Fruit fly (Drosophila melanogaster) whole organism, pupa: ENCODE measurements around the gene CG5880.

Experiments used
- CG10348 ChIP-seq: fragments of 200-800 bp; sonication (Bioruptor generic); IDR thresholded peaks from 2 replicates; pipeline ENCODE4 v1.3.6; 2022; ENCODE audit warnings: missing biosample characterization, missing genetic modification characterization
- CG12605 ChIP-seq: fragments of 200-800 bp; sonication (Bioruptor generic); IDR thresholded peaks from 2 replicates; pipeline ENCODE4 v1.3.6; 2022; ENCODE audit warnings: missing biosample characterization, missing genetic modification characterization
- CG13204 ChIP-seq: fragments of 200-800 bp; sonication (Bioruptor generic); optimal IDR thresholded peaks from 2 replicates; lab custom pipeline; 2018; ENCODE audit warnings: missing biosample characterization, mild to moderate bottlenecking, missing genetic modification characterization, moderate library complexity
- CG14655 ChIP-seq: fragments of 200-800 bp; sonication (Bioruptor generic); optimal IDR thresholded peaks from 3 replicates; lab custom pipeline; 2017; ENCODE audit warnings: mild to moderate bottlenecking, missing biosample characterization, missing genetic modification reagents, missing genetic modification characterization
- CG15710 ChIP-seq: fragments of 200-800 bp; sonication (Bioruptor generic); optimal IDR thresholded peaks from 2 replicates; lab custom pipeline; 2018; ENCODE audit warnings: missing biosample characterization, mild to moderate bottlenecking, missing genetic modification characterization, moderate library complexity
- CG17806 ChIP-seq: fragments of 200-800 bp; sonication (Bioruptor generic); optimal IDR thresholded peaks from 2 replicates; lab custom pipeline; 2018; ENCODE audit warnings: missing biosample characterization, mild to moderate bottlenecking, missing genetic modification characterization, moderate library complexity
- CG32121 ChIP-seq: fragments of 200-800 bp; sonication (Bioruptor generic); IDR thresholded peaks from 2 replicates; pipeline ENCODE4 v1.3.6; 2022; ENCODE audit warnings: missing biosample characterization, missing genetic modification characterization
- CG34367 ChIP-seq: fragments of 200-800 bp; sonication (Bioruptor generic); optimal IDR thresholded peaks from 2 replicates; lab custom pipeline; 2018; ENCODE audit warnings: missing biosample characterization, mild to moderate bottlenecking, missing genetic modification characterization
- CG4496 ChIP-seq: fragments of 200-800 bp; sonication (Bioruptor generic); IDR thresholded peaks from 3 replicates; pipeline ENCODE4 v1.3.6; 2022; ENCODE audit warnings: missing biosample characterization, missing genetic modification characterization
- CG8159 ChIP-seq: fragments of 200-800 bp; sonication (Bioruptor generic); optimal IDR thresholded peaks from 3 replicates; lab custom pipeline; 2018; ENCODE audit warnings: missing biosample characterization, mild to moderate bottlenecking, missing genetic modification characterization, moderate library complexity
- CG8301 ChIP-seq: fragments of 200-800 bp; sonication (Bioruptor generic); optimal IDR thresholded peaks from 2 replicates; lab custom pipeline; 2018; ENCODE audit warnings: missing biosample characterization, mild to moderate bottlenecking, missing genetic modification characterization
- CG9948 ChIP-seq: fragments of 200-800 bp; sonication (Bioruptor generic); optimal IDR thresholded peaks from 2 replicates; lab custom pipeline; 2018; ENCODE audit warnings: missing biosample characterization, mild to moderate bottlenecking, missing genetic modification characterization, moderate library complexity
- D1 ChIP-seq: fragments of 200-800 bp; sonication (Bioruptor generic); optimal IDR thresholded peaks from 2 replicates; lab custom pipeline; 2018; ENCODE audit warnings: missing biosample characterization, mild to moderate bottlenecking, missing genetic modification characterization, moderate library complexity
- EcR ChIP-seq: fragments of 200-800 bp; sonication (Bioruptor generic); optimal IDR thresholded peaks from 3 replicates; lab custom pipeline; 2019; ENCODE audit warnings: missing biosample characterization, missing genetic modification characterization, mild to moderate bottlenecking, moderate library complexity, missing genetic modification reagents
- Ets98B ChIP-seq: fragments of 200-800 bp; sonication (Bioruptor generic); IDR thresholded peaks from 2 replicates; pipeline ENCODE4 v1.3.6; 2022; ENCODE audit warnings: missing biosample characterization, missing genetic modification characterization
- Pif1A ChIP-seq: fragments of 200-800 bp; sonication (Bioruptor generic); optimal IDR thresholded peaks from 3 replicates; lab custom pipeline; 2016; ENCODE audit warnings: missing biosample characterization, missing genetic modification characterization
- Pif1B ChIP-seq: fragments of 200-800 bp; sonication (Bioruptor generic); optimal IDR thresholded peaks from 3 replicates; lab custom pipeline; 2016; ENCODE audit warnings: missing biosample characterization, missing genetic modification characterization
- Snoo ChIP-seq: fragments of 200-800 bp; sonication (Bioruptor generic); optimal IDR thresholded peaks from 3 replicates; lab custom pipeline; 2017; ENCODE audit warnings: missing biosample characterization, mild to moderate bottlenecking, missing genetic modification characterization, inconsistent platforms
- fd96Ca ChIP-seq: fragments of 200-800 bp; sonication (Bioruptor generic); IDR thresholded peaks from 3 replicates; pipeline ENCODE4 v1.3.6; 2022; ENCODE audit warnings: missing biosample characterization, missing genetic modification characterization
- gl ChIP-seq: fragments of 200-800 bp; sonication (Bioruptor generic); optimal IDR thresholded peaks from 2 replicates; lab custom pipeline; 2018; ENCODE audit warnings: missing biosample characterization, mild to moderate bottlenecking, missing genetic modification characterization
- rn ChIP-seq: fragments of 200-800 bp; sonication (Bioruptor generic); IDR thresholded peaks from 2 replicates; pipeline ENCODE4 v1.3.6; 2022; ENCODE audit warnings: missing biosample characterization, missing genetic modification characterization

CG5880 gene

DNA sequence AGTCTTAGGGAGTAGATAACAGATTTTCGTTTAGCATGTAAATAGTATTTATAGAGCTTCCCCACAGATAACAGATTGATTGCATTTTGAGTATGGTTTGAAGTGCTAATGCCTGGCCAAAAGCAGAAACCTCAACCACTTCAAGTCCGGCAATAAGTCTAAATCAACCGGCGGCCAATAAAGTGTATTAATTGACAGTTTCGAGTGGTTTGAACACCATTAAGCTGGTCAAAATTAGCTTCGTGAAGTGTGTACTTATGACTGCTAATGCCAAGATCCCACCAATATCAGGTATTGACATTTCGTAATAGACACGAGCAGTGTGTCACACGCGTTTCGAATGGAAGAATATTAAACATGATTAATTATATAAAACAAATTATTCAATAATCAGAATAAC, 11.1 kb upstream of the CG5880 start:
- TF ChIP-seq CG10348 (no peak), CG9948 (tag; lab: Kevin White, UChicago) (no peak), CG34367 (tag; lab: Kevin White, UChicago) (no peak), D1 (tag; lab: Kevin White, UChicago) (no peak), Snoo (tag; lab: Kevin White, UChicago) (no peak), Pif1B (no peak), CG17806 (tag; lab: Kevin White, UChicago) (no peak)

DNA sequence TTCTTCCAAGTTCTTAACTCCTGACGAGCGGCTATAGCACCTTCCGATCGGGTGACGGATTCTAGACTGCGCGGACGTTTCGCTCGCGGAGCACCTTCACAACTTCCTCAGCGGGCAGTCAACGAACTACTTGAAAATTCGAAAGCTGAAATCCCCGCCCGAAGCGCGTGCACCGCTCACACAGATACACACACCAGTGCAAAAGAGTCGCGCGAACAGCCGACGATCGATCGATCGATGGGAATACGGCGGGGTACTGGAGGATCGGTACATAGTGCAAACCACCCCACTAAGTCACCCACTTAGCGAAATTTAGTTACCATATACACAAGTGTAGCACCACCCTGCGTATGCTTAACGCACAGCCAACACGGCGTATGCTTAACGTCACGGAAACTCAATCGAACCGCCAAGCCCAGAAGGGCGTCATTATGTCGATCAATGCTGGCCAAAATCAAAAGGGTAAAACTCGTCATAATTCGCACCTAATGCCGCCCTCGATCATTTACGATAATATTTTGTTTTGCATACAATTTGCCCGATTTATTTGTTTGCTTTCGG, 10.3 kb upstream of the CG5880 start, which contains the start of gene CAH9:
Gene CAH9 (minus strand): TSS at position 51 of the 561 bp plus-strand sequence.
- no peak for TF ChIP-seq CG8159 (tag; lab: Kevin White, UChicago)
- TF ChIP-seq CG15710 (tag; lab: Kevin White, UChicago), result no peak
- TF ChIP-seq Pif1B, result no peak

DNA sequence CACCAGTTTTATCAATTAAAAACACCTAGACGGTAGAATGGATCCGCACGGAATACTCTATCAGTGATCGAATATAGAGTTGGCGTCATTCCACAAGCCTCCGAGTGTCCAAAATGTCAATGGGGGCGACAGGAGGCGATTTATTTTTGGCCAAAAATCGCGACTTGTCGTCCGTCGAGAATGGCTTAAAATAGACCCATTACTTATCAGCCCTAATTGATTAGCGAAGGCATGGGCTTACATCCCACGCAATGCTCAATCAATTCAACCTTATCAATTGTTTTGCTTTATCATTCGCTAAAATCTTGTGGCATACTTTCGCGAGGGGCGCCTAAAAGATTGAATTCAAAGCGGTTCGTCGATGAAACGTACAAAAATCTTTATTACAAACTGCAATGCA, 8.4 kb upstream of the CG5880 start:
- TF ChIP-seq CG12605 (GFP tag; lab: Robert Waterston, UW), result no peak
- TF ChIP-seq CG8159 (tag; lab: Kevin White, UChicago), result no peak
- TF ChIP-seq CG8301 (tag; lab: Kevin White, UChicago), result no peak

DNA sequence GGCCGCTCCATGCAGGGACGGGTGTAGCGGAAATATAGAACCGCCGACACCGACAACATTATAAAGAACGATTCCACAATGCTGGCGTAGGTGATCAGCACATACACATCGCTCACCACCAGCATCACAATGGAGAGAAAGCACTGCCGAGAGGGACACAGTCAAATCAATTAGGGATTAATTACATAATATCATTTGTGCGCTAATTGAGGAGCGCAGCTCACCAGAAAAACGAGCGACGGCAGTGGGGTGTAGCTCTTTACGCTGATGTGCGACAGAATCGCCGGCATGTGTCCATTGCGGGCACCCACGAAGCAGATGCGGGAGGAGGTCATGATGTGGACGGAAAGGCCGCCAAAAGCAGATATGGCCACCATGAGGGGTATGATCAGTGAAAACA, 7.1 kb upstream of the CG5880 start:
- TF ChIP-seq CG4496 (GFP tag; lab: Robert Waterston, UW), result no peak
- TF ChIP-seq CG34367 (tag; lab: Kevin White, UChicago), result no peak
- TF ChIP-seq gl, result no peak
- TF ChIP-seq CG12605 (GFP tag; lab: Robert Waterston, UW), result no peak
- TF ChIP-seq Snoo (tag; lab: Kevin White, UChicago), result no peak
- TF ChIP-seq, all 21 proteins: peak for 0

DNA sequence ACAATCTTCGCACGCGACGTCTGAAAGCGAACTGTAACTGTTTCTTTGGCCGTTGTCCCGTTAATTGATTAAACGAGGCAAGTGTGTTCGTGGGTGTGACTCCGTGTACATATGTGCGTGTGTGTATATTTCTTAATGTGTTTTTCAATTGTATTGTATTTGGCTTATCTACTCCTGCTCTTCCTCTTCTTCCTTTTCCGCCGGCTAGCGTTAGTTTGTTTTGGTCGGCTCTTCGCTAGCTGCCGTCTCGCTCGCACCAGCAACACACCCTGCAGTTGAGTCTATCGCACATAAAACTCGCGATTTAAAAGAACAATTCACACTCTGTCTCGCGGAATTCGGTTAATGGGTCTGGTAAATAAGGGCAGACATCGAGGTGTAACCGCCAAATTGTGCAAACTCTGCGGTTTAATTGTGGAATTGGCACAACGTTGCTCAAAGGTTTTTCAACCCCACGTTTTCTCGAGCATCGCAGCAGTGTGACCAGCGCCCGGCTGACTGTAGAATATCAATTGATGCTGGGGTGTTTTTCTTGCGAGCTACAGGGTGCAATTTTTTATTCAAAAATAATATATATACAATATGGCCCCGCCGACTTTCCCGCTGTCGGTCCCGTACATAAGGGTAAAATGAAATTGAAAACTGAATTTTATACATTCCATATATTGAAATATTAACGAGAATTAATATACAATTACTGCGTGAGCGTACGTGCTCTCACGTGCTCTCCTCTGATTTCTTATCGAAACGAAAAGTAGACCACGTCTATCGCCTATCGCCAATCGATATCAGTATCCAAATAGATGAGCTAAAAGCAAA, 4.6 kb upstream of the CG5880 start, which contains the start of the genes gb and CG5815:
Gene gb (minus strand): TSS at position 487 of the 819 bp plus-strand sequence.
Gene CG5815 (plus strand): TSS at position 783 of the 819 bp plus-strand sequence.
- TF ChIP-seq CG14655 (GFP tag; lab: Kevin White, UChicago) (no peak), rn (GFP tag; lab: Robert Waterston, UW) (peak; percentile 72; the same call in 1 of the 2 replicates), CG15710 (tag; lab: Kevin White, UChicago) (peak; percentile 84), CG9948 (tag; lab: Kevin White, UChicago) (peak; percentile 79), Pif1B (no peak), EcR (GFP tag; lab: Kevin White, UChicago) (peak; percentile 83), Ets98B (peak; percentile 90), CG13204 (GFP tag; lab: Kevin White, UChicago) (no peak), CG4496 (GFP tag; lab: Robert Waterston, UW) (peak; percentile 94), CG34367 (tag; lab: Kevin White, UChicago) (peak; percentile 76), CG8159 (tag; lab: Kevin White, UChicago) (no peak), Pif1A (GFP tag; lab: Kevin White, UChicago) (no peak), CG12605 (GFP tag; lab: Robert Waterston, UW) (peak; percentile 70), fd96Ca (GFP tag; lab: Robert Waterston, UW) (peak; percentile 96), CG10348 (peak; percentile 53), gl (peak; percentile 54), CG17806 (tag; lab: Kevin White, UChicago) (peak; percentile 80), CG8301 (tag; lab: Kevin White, UChicago) (peak; percentile 78), Snoo (tag; lab: Kevin White, UChicago) (peak; percentile 88), CG32121 (GFP tag; lab: Robert Waterston, UW) (peak; percentile 89), D1 (tag; lab: Kevin White, UChicago) (no peak)

DNA sequence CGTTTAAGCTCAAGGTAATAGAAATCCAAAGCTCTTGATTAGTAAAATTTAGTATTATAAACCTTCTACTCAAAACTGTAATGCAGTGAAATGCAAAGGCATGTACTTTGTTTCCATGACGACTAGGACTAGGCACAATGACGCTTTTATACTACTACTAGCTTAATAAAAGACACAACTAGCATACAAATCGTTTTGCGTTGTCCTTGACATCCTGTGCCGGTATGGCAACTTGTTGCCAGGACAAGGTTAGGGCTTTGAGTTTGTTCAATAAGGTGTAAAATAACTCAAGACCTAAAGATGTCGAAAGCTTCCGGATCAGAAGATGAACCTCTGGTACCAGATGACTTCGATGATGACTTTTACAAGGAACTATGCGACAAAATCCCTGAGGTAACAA, 1.8 kb downstream of the CG5880 start, which contains the start of gene CG5882:
Gene CG5882 (plus strand): TSS at position 301 of the 400 bp plus-strand sequence.
- no peak for TF ChIP-seq CG9948 (tag; lab: Kevin White, UChicago)
- no peak for TF ChIP-seq EcR (GFP tag; lab: Kevin White, UChicago)
- no peak for TF ChIP-seq D1 (tag; lab: Kevin White, UChicago)
- TF ChIP-seq Pif1B, result no peak
- no peak for TF ChIP-seq CG12605 (GFP tag; lab: Robert Waterston, UW)
- TF ChIP-seq CG10348, result no peak
- no peak for TF ChIP-seq CG13204 (GFP tag; lab: Kevin White, UChicago)
- TF ChIP-seq CG8159 (tag; lab: Kevin White, UChicago), result no peak
- no peak for TF ChIP-seq fd96Ca (GFP tag; lab: Robert Waterston, UW)
